Fruit fly (Drosophila melanogaster): ENCODE measurements around the gene CG6254.
A peak's percentile ranks its signal among the peaks of the same experiment; 100 is the strongest.

Gene CG6254

dm6 chr3R:10161163-10161562, at the start of gene CG6254:
Gene CG6254, minus strand, starts transcription at chr3R:10161331.
- TF ChIP-seq CG12768 (GFP tag; optimal IDR thresholded peaks at IDR 0.05) (no peak), CG14711 (tag; optimal IDR thresholded peaks at IDR 0.05) (peak; percentile 43), ovo (GFP tag; optimal IDR thresholded peaks at IDR 0.05) (peak; percentile 88), pad (GFP tag; optimal IDR thresholded peaks at IDR 0.05) (peak; percentile 22), CG11617 (GFP tag; optimal IDR thresholded peaks at IDR 0.05) (no peak), bab1 (GFP tag; optimal IDR thresholded peaks at IDR 0.05) (peak; percentile 65), Crg-1 (GFP tag; optimal IDR thresholded peaks at IDR 0.05) (peak; percentile 25), Clk (GFP tag; optimal IDR thresholded peaks at IDR 0.05) (no peak), cic (GFP tag; optimal IDR thresholded peaks at IDR 0.05) (no peak), tj (GFP tag; optimal IDR thresholded peaks at IDR 0.05) (no peak), CG5204 (GFP tag; optimal IDR thresholded peaks at IDR 0.05) (peak; percentile 20), Mnt (GFP tag; optimal IDR thresholded peaks at IDR 0.05) (no peak), Hr96 (GFP tag; optimal IDR thresholded peaks at IDR 0.05) (no peak), cnc (optimal IDR thresholded peaks at IDR 0.05) (no peak), kay (GFP tag; ENCODE audit: borderline replicate concordance) (no peak), CG7101 (tag; optimal IDR thresholded peaks at IDR 0.05) (peak; percentile 41), CG7045 (GFP tag; optimal IDR thresholded peaks at IDR 0.05) (peak; percentile 27), CG1620 (GFP tag; optimal IDR thresholded peaks at IDR 0.05) (peak; percentile 13), toe (GFP tag; optimal IDR thresholded peaks at IDR 0.05) (peak; percentile 62), CG33017 (tag; optimal IDR thresholded peaks at IDR 0.05) (peak; percentile 38)

dm6 chr3R:10206740-10207139, 45.6 kb upstream of the CG6254 start:
- TF ChIP-seq Mnt (GFP tag; optimal IDR thresholded peaks at IDR 0.05), result no peak
- no peak for TF ChIP-seq ovo (GFP tag; optimal IDR thresholded peaks at IDR 0.05)
- no peak for TF ChIP-seq Hr96 (GFP tag; optimal IDR thresholded peaks at IDR 0.05)
- peak; percentile 69 for TF ChIP-seq kay (GFP tag; ENCODE audit: borderline replicate concordance)

dm6 chr3R:10203554-10203953, 42.4 kb upstream of the CG6254 start:
- TF ChIP-seq Crg-1 (GFP tag; optimal IDR thresholded peaks at IDR 0.05) (no peak), ovo (GFP tag; optimal IDR thresholded peaks at IDR 0.05) (no peak), CG5204 (GFP tag; optimal IDR thresholded peaks at IDR 0.05) (no peak), toe (GFP tag; optimal IDR thresholded peaks at IDR 0.05) (peak; percentile 10), Hr96 (GFP tag; optimal IDR thresholded peaks at IDR 0.05) (no peak), bab1 (GFP tag; optimal IDR thresholded peaks at IDR 0.05) (peak; percentile 69), kay (GFP tag; ENCODE audit: borderline replicate concordance) (peak; percentile 38), cnc (optimal IDR thresholded peaks at IDR 0.05) (no peak), CG1620 (GFP tag; optimal IDR thresholded peaks at IDR 0.05) (no peak), Mnt (GFP tag; optimal IDR thresholded peaks at IDR 0.05) (no peak), CG14711 (tag; optimal IDR thresholded peaks at IDR 0.05) (no peak), tj (GFP tag; optimal IDR thresholded peaks at IDR 0.05) (no peak), CG7101 (tag; optimal IDR thresholded peaks at IDR 0.05) (no peak), pad (GFP tag; optimal IDR thresholded peaks at IDR 0.05) (no peak), CG33017 (tag; optimal IDR thresholded peaks at IDR 0.05) (no peak), CG7045 (GFP tag; optimal IDR thresholded peaks at IDR 0.05) (no peak)

- TF ChIP-seq CG7045 (GFP tag; optimal IDR thresholded peaks at IDR 0.05), result peak; percentile 17
- no peak for TF ChIP-seq pad (GFP tag; optimal IDR thresholded peaks at IDR 0.05)
- TF ChIP-seq Hr96 (GFP tag; optimal IDR thresholded peaks at IDR 0.05), result no peak
- no peak for TF ChIP-seq cnc (optimal IDR thresholded peaks at IDR 0.05)
- TF ChIP-seq CG33017 (tag; optimal IDR thresholded peaks at IDR 0.05), result peak; percentile 13
- TF ChIP-seq tj (GFP tag; optimal IDR thresholded peaks at IDR 0.05), result no peak
These were observed 29.1 kb upstream of the CG6254 start, which contains the start of gene Syn for dm6 chr3R:10190084-10190782. Gene Syn, plus strand, starts transcription at chr3R:10190689.

- no peak for TF ChIP-seq CG11617 (GFP tag; optimal IDR thresholded peaks at IDR 0.05)
- TF ChIP-seq pad (GFP tag; optimal IDR thresholded peaks at IDR 0.05), result no peak
- TF ChIP-seq Mnt (GFP tag; optimal IDR thresholded peaks at IDR 0.05), result no peak
- no peak for TF ChIP-seq CG12768 (GFP tag; optimal IDR thresholded peaks at IDR 0.05)
- TF ChIP-seq bab1 (GFP tag; optimal IDR thresholded peaks at IDR 0.05), result peak; percentile 21
- TF ChIP-seq Clk (GFP tag; optimal IDR thresholded peaks at IDR 0.05), result no peak
These were observed 28.4 kb upstream of the CG6254 start, which contains the start of gene CG12814 for dm6 chr3R:10189520-10189919. Gene CG12814, minus strand, starts transcription at chr3R:10189603.

- TF ChIP-seq CG1620 (GFP tag; optimal IDR thresholded peaks at IDR 0.05) (no peak), toe (GFP tag; optimal IDR thresholded peaks at IDR 0.05) (no peak), kay (GFP tag; ENCODE audit: borderline replicate concordance) (no peak), bab1 (GFP tag; optimal IDR thresholded peaks at IDR 0.05) (no peak)
These were observed 24.9 kb upstream of the CG6254 start for dm6 chr3R:10185986-10186385.

dm6 chr3R:10176927-10177511, 15.9 kb upstream of the CG6254 start:
- TF ChIP-seq Crg-1 (GFP tag; optimal IDR thresholded peaks at IDR 0.05), result no peak
- no peak for TF ChIP-seq pad (GFP tag; optimal IDR thresholded peaks at IDR 0.05)
- TF ChIP-seq toe (GFP tag; optimal IDR thresholded peaks at IDR 0.05), result no peak
- no peak for TF ChIP-seq CG7101 (tag; optimal IDR thresholded peaks at IDR 0.05)
- TF ChIP-seq Mnt (GFP tag; optimal IDR thresholded peaks at IDR 0.05), result no peak
- TF ChIP-seq CG1620 (GFP tag; optimal IDR thresholded peaks at IDR 0.05), result no peak
- TF ChIP-seq CG11617 (GFP tag; optimal IDR thresholded peaks at IDR 0.05), result no peak

All from whole organism, adult.